Worm (Caenorhabditis elegans) whole organism, L3 larva: Measurements from ENCODE around the gene BE10.4.

Experiments used
- ceh-9 ChIP-seq: sonication (generic microtip); optimal IDR thresholded peaks from 2 replicates; lab custom pipeline; 2018; ENCODE audit warnings: missing biosample characterization, missing genetic modification characterization
- daf-12 ChIP-seq: fragments of 150-350 bp; optimal IDR thresholded peaks from 2 replicates; lab custom pipeline; 2014; ENCODE audit warnings: missing biosample characterization, missing genetic modification reagents, missing genetic modification characterization
- fkh-10 ChIP-seq: sonication (generic microtip); optimal IDR thresholded peaks from 2 replicates; lab custom pipeline; 2017; ENCODE audit warnings: missing biosample characterization, missing genetic modification reagents, missing genetic modification characterization
- hmg-11 ChIP-seq: sonication (generic microtip); optimal IDR thresholded peaks from 2 replicates; lab custom pipeline; 2016; ENCODE audit warnings: missing genetic modification characterization, missing compliant biosample characterization
- lin-15B ChIP-seq: fragments of 150-350 bp; optimal IDR thresholded peaks from 2 replicates; lab custom pipeline; 2014; ENCODE audit warnings: missing biosample characterization, missing genetic modification characterization
- nhr-11 ChIP-seq: fragments of 150-350 bp; optimal IDR thresholded peaks from 2 replicates; lab custom pipeline; 2014; ENCODE audit warnings: missing biosample characterization, missing genetic modification characterization
- nhr-12 ChIP-seq: fragments of 150-350 bp; optimal IDR thresholded peaks from 2 replicates; lab custom pipeline; 2014; ENCODE audit warnings: missing biosample characterization, missing genetic modification characterization
- nhr-76 ChIP-seq: fragments of 150-350 bp; sonication (generic microtip); optimal IDR thresholded peaks from 5 replicates; lab custom pipeline; 2014; ENCODE audit warnings: missing biosample characterization, missing genetic modification characterization
- pqm-1 ChIP-seq: fragments of 150-350 bp; optimal IDR thresholded peaks from 2 replicates; lab custom pipeline; 2017; ENCODE audit warnings: missing biosample characterization, missing genetic modification characterization, inconsistent platforms
- unc-39 ChIP-seq: sonication (generic microtip); optimal IDR thresholded peaks from 4 replicates; lab custom pipeline; 2017; ENCODE audit warnings: missing biosample characterization, missing genetic modification characterization
- unc-62 ChIP-seq: fragments of 150-350 bp; sonication (generic microtip); optimal IDR thresholded peaks from 4 replicates; lab custom pipeline; 2014; ENCODE audit warnings: missing biosample characterization, missing genetic modification reagents, missing genetic modification characterization
- ztf-4 ChIP-seq: fragments of 150-350 bp; optimal IDR thresholded peaks from 2 replicates; lab custom pipeline; 2014; ENCODE audit warnings: missing biosample characterization, missing genetic modification characterization

DNA sequence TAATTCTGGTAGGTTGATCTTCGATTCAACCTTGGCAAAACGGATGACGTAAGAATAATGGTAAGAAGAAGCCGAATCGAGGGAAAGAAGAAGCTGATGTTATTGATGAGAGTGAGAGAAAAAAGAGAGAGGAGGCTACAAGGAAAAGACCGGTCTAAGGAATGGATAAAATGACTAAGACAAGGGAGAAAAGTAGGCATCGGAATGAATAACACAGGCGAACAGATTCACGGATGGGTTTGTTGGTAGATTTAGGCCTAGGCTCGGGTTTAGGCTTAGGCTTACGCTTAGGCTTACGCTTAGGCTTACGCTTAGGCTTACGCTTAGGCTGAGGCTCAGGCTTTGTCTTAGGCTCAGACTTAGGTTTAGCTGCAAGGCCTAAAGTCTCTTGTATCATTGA lies 14.8 kb upstream of the BE10.4 start, which contains the start of gene agmo-1:
- no peak for TF ChIP-seq hmg-11 (tag; lab: Kevin White, UChicago)
- no peak for TF ChIP-seq ztf-4 (tag; lab: Kevin White, UChicago)
- TF ChIP-seq ceh-9 (tag; lab: Kevin White, UChicago): no peak
- TF ChIP-seq nhr-11 (tag; lab: Kevin White, UChicago): no peak
- TF ChIP-seq nhr-76 (tag; lab: Kevin White, UChicago): no peak
- no peak for TF ChIP-seq daf-12
- TF ChIP-seq lin-15B (tag; lab: Kevin White, UChicago): no peak
- no peak for TF ChIP-seq unc-39 (tag; lab: Kevin White, UChicago)
- no peak for TF ChIP-seq unc-62 (GFP tag; lab: Kevin White, UChicago)
- TF ChIP-seq pqm-1 (tag; lab: Kevin White, UChicago): no peak
- TF ChIP-seq nhr-12 (tag; lab: Kevin White, UChicago): no peak
- TF ChIP-seq fkh-10: no peak
